Worm (Caenorhabditis elegans) whole organism, L1 larva: Measurements from ENCODE around the gene R08C7.11.

Experiments
- C04F5.9 ChIP-seq: sonication (generic microtip); optimal IDR thresholded peaks from 2 replicates; lab custom pipeline; 2016; ENCODE audit warnings: missing genetic modification characterization, missing compliant biosample characterization
- ama-1 ChIP-seq: fragments of 150-350 bp; optimal IDR thresholded peaks from 2 replicates; lab custom pipeline; 2014
- ceh-88 ChIP-seq: fragments of 200-800 bp; sonication (Bioruptor generic); IDR thresholded peaks from 2 replicates; pipeline ENCODE4 v1.3.6; 2022; ENCODE audit warnings: missing genetic modification characterization, missing compliant biosample characterization
- ceh-90 ChIP-seq: sonication (generic microtip); optimal IDR thresholded peaks from 2 replicates; lab custom pipeline; 2016; ENCODE audit warnings: missing genetic modification characterization, missing compliant biosample characterization
- ces-1 ChIP-seq: fragments of 150-350 bp; optimal IDR thresholded peaks from 2 replicates; lab custom pipeline; 2014; ENCODE audit warnings: missing biosample characterization, missing genetic modification reagents, missing genetic modification characterization
- efl-1 ChIP-seq, 4 experiments: fragments of 150-350 bp; optimal IDR thresholded peaks in 3 of 4; peaks in 1 of 4; 1 replicate in 1 of 4; 2 replicates in 3 of 4; lab custom pipeline; 2014; ENCODE audit warnings: missing biosample characterization in 2 of 4, missing genetic modification characterization in 2 of 4, missing genetic modification reagents in 2 of 4
- egl-13 ChIP-seq: sonication (generic microtip); optimal IDR thresholded peaks from 2 replicates; lab custom pipeline; 2016; ENCODE audit warnings: missing genotype, missing genetic modification reagents, missing genetic modification characterization, missing compliant biosample characterization
- elt-2 ChIP-seq: sonication (generic microtip); optimal IDR thresholded peaks from 2 replicates; lab custom pipeline; 2016; ENCODE audit warnings: missing genetic modification characterization, mild to moderate bottlenecking, inconsistent platforms, missing compliant biosample characterization, missing genetic modification reagents
- fkh-10 ChIP-seq: sonication (generic microtip); optimal IDR thresholded peaks from 2 replicates; lab custom pipeline; 2017; ENCODE audit warnings: missing biosample characterization, missing genetic modification reagents, missing genetic modification characterization
- hlh-17 ChIP-seq: fragments of 200-800 bp; sonication (Bioruptor generic); optimal IDR thresholded peaks from 2 replicates; lab custom pipeline; 2018; ENCODE audit warnings: missing genetic modification characterization, mild to moderate bottlenecking, missing compliant biosample characterization, moderate library complexity, borderline replicate concordance
- hlh-4 ChIP-seq: sonication (generic microtip); optimal IDR thresholded peaks from 2 replicates; lab custom pipeline; 2016; ENCODE audit warnings: mild to moderate bottlenecking, missing genetic modification characterization, missing compliant biosample characterization
- isw-1 ChIP-seq: fragments of 200-800 bp; sonication (Bioruptor generic); IDR thresholded peaks from 2 replicates; pipeline ENCODE4 v1.3.6; 2022; ENCODE audit warnings: missing genetic modification characterization, missing compliant biosample characterization
- jun-1 ChIP-seq: fragments of 150-350 bp; optimal IDR thresholded peaks from 2 replicates; lab custom pipeline; 2014; ENCODE audit warnings: missing biosample characterization, missing genetic modification reagents, missing genetic modification characterization
- lin-13 ChIP-seq: fragments of 150-350 bp; optimal IDR thresholded peaks from 2 replicates; lab custom pipeline; 2014; ENCODE audit warnings: missing biosample characterization, missing genetic modification reagents, missing genetic modification characterization
- lin-14 ChIP-seq: fragments of 200-800 bp; sonication (Bioruptor generic); optimal IDR thresholded peaks from 2 replicates; lab custom pipeline; 2018; ENCODE audit warnings: mild to moderate bottlenecking, missing genetic modification characterization, moderate library complexity, missing compliant biosample characterization
- lin-35 ChIP-seq, 2 experiments: fragments of 150-350 bp; optimal IDR thresholded peaks; 2 replicates each; lab custom pipeline; 2014; ENCODE audit warnings: missing biosample characterization in 2 of 2, missing genetic modification characterization in 2 of 2, missing genetic modification reagents in 2 of 2
- mab-9 ChIP-seq: fragments of 200-800 bp; sonication (Bioruptor generic); IDR thresholded peaks from 2 replicates; pipeline ENCODE4 v1.3.6; 2022; ENCODE audit warnings: missing genetic modification reagents, missing genetic modification characterization, missing compliant biosample characterization
- mef-2 ChIP-seq: fragments of 150-350 bp; optimal IDR thresholded peaks from 2 replicates; lab custom pipeline; 2014; ENCODE audit warnings: missing biosample characterization, missing genetic modification characterization
- nhr-12 ChIP-seq: sonication (generic microtip); optimal IDR thresholded peaks from 2 replicates; lab custom pipeline; 2017; ENCODE audit warnings: missing biosample characterization, missing genetic modification characterization
- nhr-237 ChIP-seq: fragments of 150-350 bp; optimal IDR thresholded peaks from 2 replicates; lab custom pipeline; 2014; ENCODE audit warnings: missing biosample characterization, missing genetic modification characterization
- nhr-28 ChIP-seq: fragments of 150-350 bp; optimal IDR thresholded peaks from 2 replicates; lab custom pipeline; 2014; ENCODE audit warnings: missing biosample characterization, missing genetic modification characterization
- nhr-47 ChIP-seq: sonication (generic microtip); optimal IDR thresholded peaks from 2 replicates; lab custom pipeline; 2016; ENCODE audit warnings: mild to moderate bottlenecking, missing genetic modification characterization, moderate library complexity, missing compliant biosample characterization
- nhr-71 ChIP-seq: sonication (generic microtip); optimal IDR thresholded peaks from 2 replicates; lab custom pipeline; 2016; ENCODE audit warnings: mild to moderate bottlenecking, missing genetic modification characterization, moderate library complexity, missing compliant biosample characterization
- nhr-76 ChIP-seq: sonication (generic microtip); optimal IDR thresholded peaks from 2 replicates; lab custom pipeline; 2017; ENCODE audit warnings: missing biosample characterization, missing genetic modification characterization
- nhr-85 ChIP-seq: sonication (generic microtip); peaks from one replicate; lab custom pipeline; 2016; ENCODE audit warnings: missing genetic modification characterization, inconsistent platforms, missing compliant biosample characterization
- nhr-90 ChIP-seq: sonication (generic microtip); optimal IDR thresholded peaks from 2 replicates; lab custom pipeline; 2016; ENCODE audit warnings: mild to moderate bottlenecking, missing genetic modification characterization, missing compliant biosample characterization; ENCODE audit not compliant: poor library complexity
- pag-3 ChIP-seq: sonication (generic microtip); optimal IDR thresholded peaks from 2 replicates; lab custom pipeline; 2017; ENCODE audit warnings: missing genetic modification characterization, mild to moderate bottlenecking, missing compliant biosample characterization, antibody characterized with exemption, borderline replicate concordance; ENCODE audit not compliant: insufficient read depth
- pqm-1 ChIP-seq: sonication (generic microtip); optimal IDR thresholded peaks from 3 replicates; lab custom pipeline; 2017; ENCODE audit warnings: missing biosample characterization, missing genetic modification characterization
- rnt-1 ChIP-seq: sonication (generic microtip); optimal IDR thresholded peaks from 2 replicates; lab custom pipeline; 2016; ENCODE audit warnings: mild to moderate bottlenecking, missing genetic modification characterization, moderate library complexity, missing compliant biosample characterization
- snu-23 ChIP-seq: sonication (generic microtip); optimal IDR thresholded peaks from 2 replicates; lab custom pipeline; 2016; ENCODE audit warnings: missing genetic modification characterization, missing compliant biosample characterization
- sptf-1 ChIP-seq: fragments of 150-350 bp; optimal IDR thresholded peaks from 2 replicates; lab custom pipeline; 2014; ENCODE audit warnings: missing biosample characterization, missing genetic modification characterization
- sup-37 ChIP-seq: fragments of 200-800 bp; sonication (Bioruptor generic); optimal IDR thresholded peaks from 2 replicates; lab custom pipeline; 2018; ENCODE audit warnings: mild to moderate bottlenecking, missing genetic modification characterization, missing compliant biosample characterization
- tlp-1 ChIP-seq: fragments of 150-350 bp; optimal IDR thresholded peaks from 2 replicates; lab custom pipeline; 2014; ENCODE audit warnings: missing biosample characterization, missing genetic modification characterization
- unc-62 ChIP-seq: fragments of 150-350 bp; optimal IDR thresholded peaks from 2 replicates; lab custom pipeline; 2014; ENCODE audit warnings: missing biosample characterization, missing genetic modification reagents, missing genetic modification characterization
- unc-86 ChIP-seq: sonication (generic microtip); optimal IDR thresholded peaks from 2 replicates; lab custom pipeline; 2016; ENCODE audit warnings: missing genetic modification characterization, missing compliant biosample characterization
- unc-98 ChIP-seq: fragments of 200-800 bp; sonication (Bioruptor generic); IDR thresholded peaks from 2 replicates; pipeline ENCODE4 v1.3.6; 2022; ENCODE audit warnings: missing genetic modification characterization, missing compliant biosample characterization
- xbp-1 ChIP-seq: sonication (generic microtip); optimal IDR thresholded peaks from 2 replicates; lab custom pipeline; 2016; ENCODE audit warnings: missing genetic modification characterization, missing compliant biosample characterization
- zag-1 ChIP-seq: fragments of 150-350 bp; optimal IDR thresholded peaks from 2 replicates; lab custom pipeline; 2014; ENCODE audit warnings: missing biosample characterization, missing genetic modification characterization
- ztf-11 ChIP-seq, 2 experiments: sonication (generic microtip); optimal IDR thresholded peaks; 2 replicates each; lab custom pipeline; 2016 to 2017; ENCODE audit warnings: missing genetic modification characterization in 2 of 2, missing biosample characterization in 1 of 2, missing compliant biosample characterization in 1 of 2

R08C7.11 gene

DNA sequence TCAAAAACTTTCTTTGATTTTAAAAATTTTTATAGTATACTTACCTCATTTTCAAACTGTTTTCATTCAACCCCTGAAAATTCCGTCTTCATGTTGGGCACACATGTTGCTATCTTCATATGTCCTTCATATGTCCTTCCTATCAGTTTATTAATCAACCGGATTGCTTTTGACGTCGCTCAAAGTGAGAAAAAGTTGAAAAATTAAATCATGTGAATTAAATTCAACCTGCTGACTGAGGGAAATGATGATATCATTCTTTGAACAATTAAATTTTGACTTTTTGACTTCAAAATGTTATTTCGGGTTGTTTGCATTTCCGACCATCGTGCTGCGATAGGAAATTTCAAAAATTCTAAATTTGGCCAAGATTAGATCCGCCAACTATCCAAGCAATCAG is 29.8 kb upstream of the R08C7.11 start (continued):
- TF ChIP-seq mef-2 (tag; lab: Kevin White, UChicago), result no peak
- peak; percentile 34 for TF ChIP-seq lin-14 (GFP tag; lab: Kevin White, UChicago)
- no peak for TF ChIP-seq nhr-12 (tag; lab: Kevin White, UChicago)
- peak; percentile 47 for TF ChIP-seq nhr-85 (tag; lab: Kevin White, UChicago)
- no peak for TF ChIP-seq unc-98 (GFP tag; lab: Robert Waterston, UW)
- no peak for TF ChIP-seq ama-1 (lab: Kevin White, UChicago)
- no peak for TF ChIP-seq snu-23 (GFP tag; lab: Kevin White, UChicago)

DNA sequence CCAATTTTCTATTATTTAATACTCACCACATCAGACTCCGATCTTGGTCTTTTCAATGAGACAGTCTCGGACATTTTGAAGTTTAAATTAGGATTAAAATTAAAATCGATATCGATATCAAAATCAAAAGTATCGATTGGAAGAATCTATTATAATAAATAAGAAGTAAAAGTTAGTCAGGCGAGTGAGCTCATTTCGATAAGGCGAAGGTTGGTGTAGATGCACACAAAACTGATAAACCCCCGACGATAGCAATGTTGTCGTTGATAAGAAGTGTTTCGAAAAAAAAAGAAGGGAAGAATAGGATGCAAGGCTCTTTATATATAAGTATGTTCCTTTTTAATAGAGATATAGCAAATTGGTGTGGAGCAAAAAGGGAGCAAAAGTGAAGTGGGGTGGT is 27.8 kb upstream of the R08C7.11 start, which contains the start of gene M01H9.4:
M01H9.4 (minus strand) TSS at position 379 of the 400 bp plus-strand sequence.
- TF ChIP-seq nhr-71 (peak; percentile 17), sptf-1 (tag; lab: Kevin White, UChicago) (no peak), C04F5.9 (tag; lab: Kevin White, UChicago) (no peak), isw-1 (GFP tag; lab: Robert Waterston, UW) (no peak), nhr-85 (tag; lab: Kevin White, UChicago) (no peak), elt-2 (tag; lab: Kevin White, UChicago) (peak; percentile 92), hlh-4 (tag; lab: Kevin White, UChicago) (no peak), lin-13 (GFP tag; lab: Kevin White, UChicago) (no peak), egl-13 (no peak), ama-1 (lab: Kevin White, UChicago) (no peak), pqm-1 (tag; lab: Kevin White, UChicago) (peak; percentile 71), zag-1 (tag; lab: Kevin White, UChicago) (no peak), ceh-88 (GFP tag; lab: Robert Waterston, UW) (no peak), sup-37 (GFP tag; lab: Kevin White, UChicago) (no peak), efl-1 (optimal IDR thresholded peaks at IDR 0.05; lab: Kevin White, UChicago) (no peak), efl-1 (GFP tag; optimal IDR thresholded peaks at IDR 0.05 in 1 of 2; lab: Kevin White, UChicago) (no peak), tlp-1 (peak; percentile 39), nhr-76 (tag; lab: Kevin White, UChicago) (no peak), snu-23 (GFP tag; lab: Kevin White, UChicago) (no peak), fkh-10 (GFP tag; lab: Kevin White, UChicago) (no peak), xbp-1 (no peak), ceh-90 (tag; lab: Kevin White, UChicago) (no peak), unc-62 (GFP tag; lab: Kevin White, UChicago) (no peak), mab-9 (GFP tag; lab: Robert Waterston, UW) (no peak), nhr-237 (tag; lab: Kevin White, UChicago) (no peak), lin-35 (GFP tag; optimal IDR thresholded peaks at IDR 0.05; lab: Kevin White, UChicago) (peak in 1 of 2 experiments; percentile 6), nhr-47 (tag; lab: Kevin White, UChicago) (no peak), nhr-28 (tag; lab: Kevin White, UChicago) (no peak), jun-1 (tag; lab: Kevin White, UChicago) (peak; percentile 2), mef-2 (tag; lab: Kevin White, UChicago) (no peak), unc-86 (no peak), nhr-90 (tag; lab: Kevin White, UChicago) (peak; percentile 9), hlh-17 (GFP tag; lab: Kevin White, UChicago) (no peak), rnt-1 (tag; lab: Kevin White, UChicago) (no peak), ces-1 (no peak), ztf-11 (tag; optimal IDR thresholded peaks at IDR 0.05; lab: Kevin White, UChicago) (no peak)

DNA sequence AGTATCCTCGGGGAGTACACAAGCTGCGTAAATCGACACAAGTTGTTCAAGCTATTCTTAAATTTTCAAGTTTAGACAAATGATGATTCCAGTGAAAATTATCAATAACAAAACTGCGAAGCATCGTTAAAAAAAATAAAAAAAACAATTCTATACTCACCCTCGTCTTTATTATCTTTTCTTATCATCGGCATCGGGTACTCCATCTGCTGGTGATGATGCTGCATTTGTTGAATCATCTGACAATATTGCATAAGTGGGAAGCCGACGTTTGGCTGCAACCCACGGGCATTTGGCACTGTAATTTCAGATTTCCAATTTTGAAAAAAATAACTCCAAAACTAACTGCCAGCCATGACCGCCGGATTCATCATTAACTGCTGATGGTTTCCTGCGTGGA is 26.6 kb upstream of the R08C7.11 start:
- TF ChIP-seq elt-2 (tag; lab: Kevin White, UChicago) (peak; percentile 26), efl-1 (optimal IDR thresholded peaks at IDR 0.05; lab: Kevin White, UChicago) (no peak), efl-1 (GFP tag; optimal IDR thresholded peaks at IDR 0.05 in 1 of 2; lab: Kevin White, UChicago) (no peak), pag-3 (no peak), unc-98 (GFP tag; lab: Robert Waterston, UW) (no peak)
